Fruit fly (Drosophila melanogaster): ENCODE measurements around the gene Pmi.

The Pmi gene

dm6 chr3L:5823763-5824445, 44.1 kb downstream of the Pmi start (continued):
- no peak for TF ChIP-seq hbn (GFP tag; IDR thresholded peaks at IDR 0.05; ENCODE audit: partially characterized antibody)
- TF ChIP-seq CG11456 (GFP tag; IDR thresholded peaks at IDR 0.05) = peak; percentile 58; the same call in 1 of the 3 replicates
- TF ChIP-seq CG8359 (GFP tag; optimal IDR thresholded peaks at IDR 0.05; ENCODE audit: borderline replicate concordance) = peak; percentile 88
- peak; percentile 74 for TF ChIP-seq Awh (GFP tag; IDR thresholded peaks at IDR 0.05)
- peak; percentile 73 for TF ChIP-seq CG2116 (GFP tag; optimal IDR thresholded peaks at IDR 0.05)
- TF ChIP-seq C15 (GFP tag; IDR thresholded peaks at IDR 0.05) = no peak
- TF ChIP-seq BtbVII (GFP tag; optimal IDR thresholded peaks at IDR 0.05) = peak; percentile 84
- TF ChIP-seq shn (GFP tag; optimal IDR thresholded peaks at IDR 0.05) = peak; percentile 83
- TF ChIP-seq ATbp (GFP tag; optimal IDR thresholded peaks at IDR 0.05) = peak; percentile 96
- TF ChIP-seq Nf-YA (GFP tag; IDR thresholded peaks at IDR 0.05) = peak; percentile 68
- TF ChIP-seq tx (GFP tag; optimal IDR thresholded peaks at IDR 0.05) = peak; percentile 56
- TF ChIP-seq crol (GFP tag; IDR thresholded peaks at IDR 0.05) = no peak
- TF ChIP-seq Oaz (GFP tag; IDR thresholded peaks at IDR 0.05) = no peak
- peak; percentile 44 for TF ChIP-seq ind (GFP tag; optimal IDR thresholded peaks at IDR 0.05)
- no peak for TF ChIP-seq corto (GFP tag; optimal IDR thresholded peaks at IDR 0.05)
- TF ChIP-seq CG3065 (GFP tag; optimal IDR thresholded peaks at IDR 0.05) = peak; percentile 87
- no peak for TF ChIP-seq B-H2 (GFP tag; optimal IDR thresholded peaks at IDR 0.05)
- TF ChIP-seq CG18764 (GFP tag; optimal IDR thresholded peaks at IDR 0.05) = peak; percentile 90
- no peak for TF ChIP-seq toy (GFP tag; IDR thresholded peaks at IDR 0.05)
- TF ChIP-seq CG2120 (GFP tag; optimal IDR thresholded peaks at IDR 0.05) = peak; percentile 38
- peak; percentile 90 for TF ChIP-seq CG2678 (tag; optimal IDR thresholded peaks at IDR 0.05)
- peak; percentile 70 for TF ChIP-seq D19A (tag; optimal IDR thresholded peaks at IDR 0.05)
- TF ChIP-seq Gug (GFP tag; IDR thresholded peaks at IDR 0.05) = no peak
- peak; percentile 80 for TF ChIP-seq CG8944 (GFP tag; optimal IDR thresholded peaks at IDR 0.05)
- TF ChIP-seq jing (GFP tag; optimal IDR thresholded peaks at IDR 0.05) = peak; percentile 77
- no peak for TF ChIP-seq CG16779 (GFP tag; IDR thresholded peaks at IDR 0.05)
- peak; percentile 92 for TF ChIP-seq CG3407 (GFP tag; optimal IDR thresholded peaks at IDR 0.05)
- peak; percentile 89 for TF ChIP-seq CG17568 (GFP tag; optimal IDR thresholded peaks at IDR 0.05)
- TF ChIP-seq CG42726 (GFP tag; IDR thresholded peaks at IDR 0.05; ENCODE audit: partially characterized antibody) = no peak
- TF ChIP-seq CG15514 (GFP tag; optimal IDR thresholded peaks at IDR 0.05) = peak; percentile 66
- TF ChIP-seq stwl (tag; optimal IDR thresholded peaks at IDR 0.05) = peak; percentile 33
- TF ChIP-seq aop (GFP tag; IDR thresholded peaks at IDR 0.05) = no peak
- peak; percentile 94 for TF ChIP-seq CG8089 (GFP tag; optimal IDR thresholded peaks at IDR 0.05)
- TF ChIP-seq Pdp1 (GFP tag; optimal IDR thresholded peaks at IDR 0.05) = peak; percentile 51 to 81
- 0 out of 2 replicates have a peak, but pooled peaks have one; percentile 31 for TF ChIP-seq ttk (GFP tag; IDR thresholded peaks at IDR 0.05)
- no peak for TF ChIP-seq lov (optimal IDR thresholded peaks at IDR 0.05)
- TF ChIP-seq lov (GFP tag; IDR thresholded peaks at IDR 0.05) = peak; percentile 68; the same call in 2 of the 3 replicates
- no peak for TF ChIP-seq inv (GFP tag; IDR thresholded peaks at IDR 0.05; ENCODE audit: partially characterized antibody)
- TF ChIP-seq ssp (GFP tag; IDR thresholded peaks at IDR 0.05) = 0 out of 2 replicates have a peak, but pooled peaks have one; percentile 19
- peak; percentile 18 for TF ChIP-seq CG7928 (GFP tag; optimal IDR thresholded peaks at IDR 0.05)
- TF ChIP-seq Camta (GFP tag; optimal IDR thresholded peaks at IDR 0.05) = peak; percentile 82
- no peak for TF ChIP-seq jigr1 (GFP tag; IDR thresholded peaks at IDR 0.05)
- TF ChIP-seq usp (GFP tag; optimal IDR thresholded peaks at IDR 0.05) = no peak
- peak; percentile 89 for TF ChIP-seq CrebB (tag; optimal IDR thresholded peaks at IDR 0.05)
- TF ChIP-seq Dip3 (GFP tag; optimal IDR thresholded peaks at IDR 0.05) = no peak
- TF ChIP-seq CG9797 (GFP tag; optimal IDR thresholded peaks at IDR 0.05) = peak; percentile 48
- peak; percentile 93 for TF ChIP-seq CG2875 (GFP tag; optimal IDR thresholded peaks at IDR 0.05)
- no peak for TF ChIP-seq Dip2 (GFP tag; IDR thresholded peaks at IDR 0.05)
- TF ChIP-seq CG18599 (GFP tag; optimal IDR thresholded peaks at IDR 0.05) = peak; percentile 82
- no peak for TF ChIP-seq zfh2 (GFP tag; optimal IDR thresholded peaks at IDR 0.05)

All from whole organism, embryonic.